Worm (Caenorhabditis elegans) whole organism, early embryonic: ENCODE data around the gene fbxl-1.

Experiments used
- ama-1 ChIP-seq: fragments of 150-350 bp; optimal IDR thresholded peaks from 2 replicates; lab custom pipeline; 2014
- tbx-11 ChIP-seq: fragments of 200-800 bp; sonication (Bioruptor generic); IDR thresholded peaks from 2 replicates; pipeline ENCODE4 v1.3.6; 2022; ENCODE audit warnings: missing genetic modification characterization, missing compliant biosample characterization

- TF ChIP-seq tbx-11 (GFP tag; lab: Robert Waterston, UW) = no peak
- TF ChIP-seq ama-1 = no peak
These were observed 16.1 kb upstream of the fbxl-1 start for ce11 chrIII:8211562-8211961.
